Worm (Caenorhabditis elegans): Measurements from ENCODE around the gene C56G2.4.

- TF ChIP-seq W03F9.2 (tag; optimal IDR thresholded peaks at IDR 0.05) (no peak), him-1 (tag; optimal IDR thresholded peaks at IDR 0.05) (no peak), dao-5 (tag; optimal IDR thresholded peaks at IDR 0.05) (no peak)
These were observed 36.2 kb downstream of the C56G2.4 start, which contains the start of the genes C56G2.15 and thoc-2 for ce11 chrIII:6367712-6368111.
